Fruit fly (Drosophila melanogaster): ENCODE data around the gene Set.

DNA sequence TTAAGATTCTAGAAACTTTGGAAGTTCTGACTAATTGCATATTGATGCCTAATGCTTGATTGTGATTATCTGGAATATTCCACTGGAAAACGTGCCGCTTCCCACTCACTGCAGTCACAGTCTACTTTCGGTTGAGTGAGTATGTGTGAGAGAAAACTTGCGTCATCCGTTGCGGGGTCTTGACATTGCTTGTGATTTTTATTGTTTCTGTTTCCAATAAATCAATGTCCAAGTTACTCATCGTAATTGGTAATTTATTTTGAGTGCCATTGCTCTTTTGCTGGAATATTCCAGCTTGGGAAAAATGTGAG lies 20.4 kb upstream of the Set start:
- TF ChIP-seq PHDP (tag; optimal IDR thresholded peaks at IDR 0.05), result no peak
- TF ChIP-seq row (GFP tag; IDR thresholded peaks at IDR 0.05), result no peak
- no peak for TF ChIP-seq Dip2 (GFP tag; IDR thresholded peaks at IDR 0.05)
- TF ChIP-seq nau (GFP tag; optimal IDR thresholded peaks at IDR 0.05), result no peak
- TF ChIP-seq org-1 (GFP tag; optimal IDR thresholded peaks at IDR 0.05), result no peak
- no peak for TF ChIP-seq grau (tag; optimal IDR thresholded peaks at IDR 0.05)
- no peak for TF ChIP-seq Doc3 (GFP tag; IDR thresholded peaks at IDR 0.05; ENCODE audit: partially characterized antibody)
- no peak for TF ChIP-seq rib (GFP tag; IDR thresholded peaks at IDR 0.05)
- TF ChIP-seq CG15696 (tag; optimal IDR thresholded peaks at IDR 0.05), result no peak

Measured in whole organism, embryonic.